Worm (Caenorhabditis elegans) whole organism, L2 larva: ENCODE results near the gene T16H12.13.
A peak's percentile ranks its signal among the peaks of the same experiment; 100 is the strongest.

Experiments used
- crh-2 ChIP-seq: sonication (generic microtip); optimal IDR thresholded peaks from 2 replicates; lab custom pipeline; 2017; ENCODE audit warnings: missing biosample characterization, missing genetic modification characterization
- dmd-4 ChIP-seq: sonication (generic microtip); optimal IDR thresholded peaks from 2 replicates; lab custom pipeline; 2017; ENCODE audit warnings: missing biosample characterization, missing genetic modification characterization
- fos-1 ChIP-seq: fragments of 150-350 bp; optimal IDR thresholded peaks from 2 replicates; lab custom pipeline; 2014; ENCODE audit warnings: missing biosample characterization, missing genetic modification characterization
- unc-39 ChIP-seq: fragments of 150-350 bp; optimal IDR thresholded peaks from 2 replicates; lab custom pipeline; 2014; ENCODE audit warnings: missing biosample characterization, missing genetic modification characterization

T16H12.13 gene

ce11 chrIII:10132495-10133450 lies 47.6 kb downstream of the T16H12.13 start (continued):
- TF ChIP-seq unc-39 (tag; lab: Kevin White, UChicago): no peak
- peak; percentile 8 for TF ChIP-seq crh-2 (tag; lab: Kevin White, UChicago)
- TF ChIP-seq, all 48 proteins: peak for 8

ce11 chrIII:10134517-10134916 lies 49.3 kb downstream of the T16H12.13 start:
- TF ChIP-seq fos-1 (tag; lab: Kevin White, UChicago): peak; percentile 88
- peak; percentile 38 for TF ChIP-seq crh-2 (tag; lab: Kevin White, UChicago)
- TF ChIP-seq dmd-4: no peak
